Worm (Caenorhabditis elegans): ENCODE measurements around the gene ZK892.5.

Gene ZK892.5

ce11 chrII:10010914-10011313, 2.9 kb downstream of the ZK892.5 start:
- TF ChIP-seq aha-1 (tag) (peak; percentile 88), F37D6.2 (tag; optimal IDR thresholded peaks at IDR 0.05) (no peak)

- TF ChIP-seq tag-97 (GFP tag; IDR thresholded peaks at IDR 0.05) = no peak
- no peak for TF ChIP-seq daf-19 (GFP tag; conservative IDR thresholded peaks at IDR 0.05)
- no peak for TF ChIP-seq mxl-2 (GFP tag; conservative IDR thresholded peaks at IDR 0.05)
- TF ChIP-seq egl-43 (GFP tag; IDR thresholded peaks at IDR 0.05) = no peak
- TF ChIP-seq ces-1 (GFP tag; optimal IDR thresholded peaks at IDR 0.05) = no peak
- no peak for TF ChIP-seq nhr-111 (GFP tag; optimal IDR thresholded peaks at IDR 0.05)
- no peak for TF ChIP-seq lsy-2 (tag; optimal IDR thresholded peaks at IDR 0.05)
- TF ChIP-seq lim-7 (GFP tag; IDR thresholded peaks at IDR 0.05) = no peak
- TF ChIP-seq snpc-4 (tag; optimal IDR thresholded peaks at IDR 0.05) = no peak
- TF ChIP-seq hlh-30 (tag; optimal IDR thresholded peaks at IDR 0.05; ENCODE audit: insufficient read depth) = no peak
- peak; percentile 29 for TF ChIP-seq mxl-3 (GFP tag; optimal IDR thresholded peaks at IDR 0.05)
- no peak for TF ChIP-seq aha-1 (tag)
- peak in 1 of 2 experiments; percentile 78 for TF ChIP-seq unc-62 (GFP tag; optimal IDR thresholded peaks at IDR 0.05 in 1 of 2)
- no peak for TF ChIP-seq unc-62 (tag; optimal IDR thresholded peaks at IDR 0.05)
- no peak for TF ChIP-seq ceh-20 (GFP tag; IDR thresholded peaks at IDR 0.05)
- TF ChIP-seq pha-4 (GFP tag; IDR thresholded peaks at IDR 0.05) = no peak
- TF ChIP-seq pha-4 (tag; optimal IDR thresholded peaks at IDR 0.05) = no peak
- TF ChIP-seq Y105C5A.15 (GFP tag; IDR thresholded peaks at IDR 0.05) = no peak
- TF ChIP-seq dve-1 (tag; optimal IDR thresholded peaks at IDR 0.05; ENCODE audit: insufficient read depth) = peak; percentile 28
- no peak for TF ChIP-seq lir-3 (tag; optimal IDR thresholded peaks at IDR 0.05)
- no peak for TF ChIP-seq daf-16 (GFP tag; optimal IDR thresholded peaks at IDR 0.05)
- TF ChIP-seq daf-16 (tag; optimal IDR thresholded peaks at IDR 0.05) = no peak
- no peak for TF ChIP-seq nhr-10 (tag; optimal IDR thresholded peaks at IDR 0.05)
- peak; percentile 16; the same call in 1 of the 2 replicates for TF ChIP-seq dmd-6 (GFP tag; IDR thresholded peaks at IDR 0.05)
- TF ChIP-seq zip-2 (tag; optimal IDR thresholded peaks at IDR 0.05) = no peak
- TF ChIP-seq T26A8.4 (GFP tag; IDR thresholded peaks at IDR 0.05) = no peak
- no peak for TF ChIP-seq skn-1 (tag; optimal IDR thresholded peaks at IDR 0.05)
- TF ChIP-seq daf-8 (GFP tag; IDR thresholded peaks at IDR 0.05) = no peak
- TF ChIP-seq vab-7 (GFP tag; IDR thresholded peaks at IDR 0.05) = no peak
- TF ChIP-seq lin-15B (tag; optimal IDR thresholded peaks at IDR 0.05) = no peak
- TF ChIP-seq nhr-6 (tag; optimal IDR thresholded peaks at IDR 0.05) = no peak
- TF ChIP-seq zfp-3 (GFP tag; conservative IDR thresholded peaks at IDR 0.05) = no peak
- TF ChIP-seq Y48G9A.11 (GFP tag; IDR thresholded peaks at IDR 0.05) = no peak
- no peak for TF ChIP-seq nhr-41 (GFP tag; IDR thresholded peaks at IDR 0.05)
- no peak for TF ChIP-seq tra-1 (GFP tag; IDR thresholded peaks at IDR 0.05)
- TF ChIP-seq Y75B8A.6 (GFP tag; IDR thresholded peaks at IDR 0.05) = no peak
- no peak for TF ChIP-seq nhr-76 (tag; optimal IDR thresholded peaks at IDR 0.05)
- no peak for TF ChIP-seq spr-1 (tag; optimal IDR thresholded peaks at IDR 0.05)
- TF ChIP-seq madf-9 (GFP tag; conservative IDR thresholded peaks at IDR 0.05) = no peak
- no peak for TF ChIP-seq dpl-1 (GFP tag; optimal IDR thresholded peaks at IDR 0.05)
- TF ChIP-seq nhr-28 (tag; optimal IDR thresholded peaks at IDR 0.05) = peak; percentile 2
Measured at ce11 chrII:10011733-10012132, 3.7 kb downstream of the ZK892.5 start.

ce11 chrII:10012490-10012889, 4.5 kb downstream of the ZK892.5 start:
- TF ChIP-seq unc-62 (GFP tag; optimal IDR thresholded peaks at IDR 0.05 in 1 of 2) (peak in 1 of 2 experiments; percentile 57), unc-62 (tag; optimal IDR thresholded peaks at IDR 0.05) (no peak), ctbp-1 (GFP tag; IDR thresholded peaks at IDR 0.05) (no peak), daf-16 (GFP tag; optimal IDR thresholded peaks at IDR 0.05) (no peak), daf-16 (tag; optimal IDR thresholded peaks at IDR 0.05) (no peak), aly-2 (tag; optimal IDR thresholded peaks at IDR 0.05) (no peak), nhr-237 (tag; optimal IDR thresholded peaks at IDR 0.05) (no peak), zip-11 (GFP tag; IDR thresholded peaks at IDR 0.05) (no peak), mxl-2 (GFP tag; conservative IDR thresholded peaks at IDR 0.05) (no peak), nhr-11 (tag; optimal IDR thresholded peaks at IDR 0.05) (peak; percentile 75), daf-19 (GFP tag; conservative IDR thresholded peaks at IDR 0.05) (no peak), tra-1 (GFP tag; IDR thresholded peaks at IDR 0.05) (0 out of 2 replicates have a peak, but pooled peaks have one; percentile 6), ceh-82 (tag; optimal IDR thresholded peaks at IDR 0.05) (no peak), T20F7.1 (GFP tag; optimal IDR thresholded peaks at IDR 0.05) (no peak), spr-3 (GFP tag; optimal IDR thresholded peaks at IDR 0.05) (no peak)

All from whole organism, L4 larva.